Fruit fly (Drosophila melanogaster): ENCODE data around the gene Ggt-1.

Ggt-1 gene

DNA sequence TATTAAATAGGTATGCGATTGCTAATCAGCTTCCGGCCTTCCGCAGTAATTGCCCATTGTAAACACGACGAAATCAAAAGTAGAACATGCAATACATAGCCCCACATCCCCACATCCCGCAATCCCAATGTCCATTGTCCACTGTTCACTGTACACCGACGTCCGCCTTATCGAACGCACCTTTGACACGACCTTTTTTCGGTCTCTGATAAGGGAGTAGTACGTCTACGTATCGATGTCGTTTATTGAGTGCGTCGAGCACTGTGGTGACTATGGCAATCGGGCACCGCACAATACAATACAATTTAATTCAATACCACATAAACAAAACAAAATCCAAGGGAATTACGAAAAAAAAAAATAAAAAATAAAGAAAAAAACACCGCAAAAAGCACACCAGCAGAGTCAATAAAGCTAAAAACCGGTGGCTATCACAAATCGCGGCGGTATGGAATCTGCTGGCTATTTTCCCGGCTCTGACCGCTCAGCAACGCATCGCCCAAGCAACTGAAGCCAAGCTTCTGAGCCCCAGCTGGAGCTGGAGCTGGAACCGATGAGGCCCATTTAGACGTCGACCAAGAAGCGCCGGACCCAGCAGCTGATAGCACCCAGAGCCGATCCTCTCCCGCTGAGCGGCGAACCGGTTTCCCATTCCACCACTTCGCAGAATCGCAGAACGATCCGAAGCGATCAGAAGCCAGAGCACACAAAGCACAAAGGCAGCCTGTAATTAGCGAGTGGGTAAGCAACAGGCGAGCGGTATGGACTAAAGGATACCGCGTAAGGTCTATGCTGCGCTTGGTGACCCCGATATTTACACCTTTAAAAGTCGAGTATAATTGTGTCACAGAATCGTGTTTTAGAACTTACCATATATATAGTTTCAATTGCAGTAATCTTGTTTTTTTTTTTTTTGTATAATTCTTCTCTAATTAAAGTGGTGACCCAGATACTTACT is 28.8 kb downstream of the Ggt-1 start, which contains the start of gene Hayan:
Hayan (minus strand) TSS at position 512 of the 958 bp plus-strand sequence.
- TF ChIP-seq gl (tag; optimal IDR thresholded peaks at IDR 0.05) (peak; percentile 58), CG17806 (tag; optimal IDR thresholded peaks at IDR 0.05) (no peak), CG32121 (GFP tag; IDR thresholded peaks at IDR 0.05) (0 out of 2 replicates have a peak, but pooled peaks have one; percentile 32), CG10348 (GFP tag; IDR thresholded peaks at IDR 0.05) (no peak), Pif1A (GFP tag; optimal IDR thresholded peaks at IDR 0.05) (peak; percentile 57), CG34367 (tag; optimal IDR thresholded peaks at IDR 0.05) (peak; percentile 3), fd96Ca (GFP tag; IDR thresholded peaks at IDR 0.05) (0 out of 3 replicates have a peak, but pooled peaks have one; percentile 44), rn (GFP tag; IDR thresholded peaks at IDR 0.05) (no peak), CG8159 (tag; optimal IDR thresholded peaks at IDR 0.05) (peak; percentile 49), CG13204 (GFP tag; optimal IDR thresholded peaks at IDR 0.05) (peak; percentile 69), D1 (tag; optimal IDR thresholded peaks at IDR 0.05) (no peak), EcR (GFP tag; optimal IDR thresholded peaks at IDR 0.05) (peak; percentile 30), CG15710 (tag; optimal IDR thresholded peaks at IDR 0.05) (peak; percentile 17), CG9948 (tag; optimal IDR thresholded peaks at IDR 0.05) (no peak), CG14655 (GFP tag; optimal IDR thresholded peaks at IDR 0.05) (peak; percentile 44), CG12605 (GFP tag; IDR thresholded peaks at IDR 0.05) (peak; percentile 60; the same call in 1 of the 2 replicates), CG8301 (tag; optimal IDR thresholded peaks at IDR 0.05) (no peak), Ets98B (GFP tag; IDR thresholded peaks at IDR 0.05) (peak; percentile 46; the same call in 1 of the 2 replicates), Pif1B (GFP tag; optimal IDR thresholded peaks at IDR 0.05) (peak; percentile 55), Snoo (tag; optimal IDR thresholded peaks at IDR 0.05) (peak; percentile 25), CG4496 (GFP tag; IDR thresholded peaks at IDR 0.05) (peak; percentile 64; the same call in 2 of the 3 replicates)

- no peak for TF ChIP-seq Pif1A (GFP tag; optimal IDR thresholded peaks at IDR 0.05)
- TF ChIP-seq CG34367 (tag; optimal IDR thresholded peaks at IDR 0.05): no peak
- TF ChIP-seq Ets98B (GFP tag; IDR thresholded peaks at IDR 0.05): no peak
- TF ChIP-seq CG9948 (tag; optimal IDR thresholded peaks at IDR 0.05): no peak
- TF ChIP-seq gl (tag; optimal IDR thresholded peaks at IDR 0.05): no peak
- TF ChIP-seq EcR (GFP tag; optimal IDR thresholded peaks at IDR 0.05): no peak
- TF ChIP-seq CG8301 (tag; optimal IDR thresholded peaks at IDR 0.05): no peak
- TF ChIP-seq CG12605 (GFP tag; IDR thresholded peaks at IDR 0.05): no peak
- no peak for TF ChIP-seq fd96Ca (GFP tag; IDR thresholded peaks at IDR 0.05)
- TF ChIP-seq CG14655 (GFP tag; optimal IDR thresholded peaks at IDR 0.05): no peak
- TF ChIP-seq rn (GFP tag; IDR thresholded peaks at IDR 0.05): no peak
- no peak for TF ChIP-seq CG17806 (tag; optimal IDR thresholded peaks at IDR 0.05)
- no peak for TF ChIP-seq CG10348 (GFP tag; IDR thresholded peaks at IDR 0.05)
- no peak for TF ChIP-seq D1 (tag; optimal IDR thresholded peaks at IDR 0.05)
- TF ChIP-seq Snoo (tag; optimal IDR thresholded peaks at IDR 0.05): no peak
Measured at dm6 chrX:18482537-18482936, 29.8 kb downstream of the Ggt-1 start.

- no peak for TF ChIP-seq CG9948 (tag; optimal IDR thresholded peaks at IDR 0.05)
- TF ChIP-seq CG8159 (tag; optimal IDR thresholded peaks at IDR 0.05): peak; percentile 18
- TF ChIP-seq Snoo (tag; optimal IDR thresholded peaks at IDR 0.05): no peak
- no peak for TF ChIP-seq D1 (tag; optimal IDR thresholded peaks at IDR 0.05)
- TF ChIP-seq rn (GFP tag; IDR thresholded peaks at IDR 0.05): no peak
- no peak for TF ChIP-seq CG10348 (GFP tag; IDR thresholded peaks at IDR 0.05)
- TF ChIP-seq gl (tag; optimal IDR thresholded peaks at IDR 0.05): no peak
- peak; percentile 19 for TF ChIP-seq CG8301 (tag; optimal IDR thresholded peaks at IDR 0.05)
- TF ChIP-seq CG13204 (GFP tag; optimal IDR thresholded peaks at IDR 0.05): no peak
- peak; percentile 42; the same call in 2 of the 3 replicates for TF ChIP-seq CG4496 (GFP tag; IDR thresholded peaks at IDR 0.05)
- no peak for TF ChIP-seq fd96Ca (GFP tag; IDR thresholded peaks at IDR 0.05)
- TF ChIP-seq CG32121 (GFP tag; IDR thresholded peaks at IDR 0.05): 0 out of 2 replicates have a peak, but pooled peaks have one; percentile 22
- peak; percentile 32 for TF ChIP-seq CG17806 (tag; optimal IDR thresholded peaks at IDR 0.05)
- TF ChIP-seq CG34367 (tag; optimal IDR thresholded peaks at IDR 0.05): no peak
- peak; percentile 3 for TF ChIP-seq CG14655 (GFP tag; optimal IDR thresholded peaks at IDR 0.05)
- peak; percentile 13 for TF ChIP-seq Pif1B (GFP tag; optimal IDR thresholded peaks at IDR 0.05)
- no peak for TF ChIP-seq CG12605 (GFP tag; IDR thresholded peaks at IDR 0.05)
- TF ChIP-seq Ets98B (GFP tag; IDR thresholded peaks at IDR 0.05): peak; percentile 28; the same call in 1 of the 2 replicates
- TF ChIP-seq EcR (GFP tag; optimal IDR thresholded peaks at IDR 0.05): no peak
- TF ChIP-seq CG15710 (tag; optimal IDR thresholded peaks at IDR 0.05): no peak
- peak; percentile 21 for TF ChIP-seq Pif1A (GFP tag; optimal IDR thresholded peaks at IDR 0.05)
Measured at dm6 chrX:18479307-18480134, 32.8 kb downstream of the Ggt-1 start, which contains the start of gene CG32547. TSS of gene CG32547 (minus strand) at chrX:18479487.

dm6 chrX:18467881-18468280 is 44.4 kb downstream of the Ggt-1 start:
- TF ChIP-seq EcR (GFP tag; optimal IDR thresholded peaks at IDR 0.05): no peak
- no peak for TF ChIP-seq gl (tag; optimal IDR thresholded peaks at IDR 0.05)
- no peak for TF ChIP-seq CG8301 (tag; optimal IDR thresholded peaks at IDR 0.05)

dm6 chrX:18460318-18460717 is 52.0 kb downstream of the Ggt-1 start, which contains the start of gene CG43843:
TSS of gene CG43843 (minus strand) at chrX:18460418.
- no peak for TF ChIP-seq Ets98B (GFP tag; IDR thresholded peaks at IDR 0.05)
- no peak for TF ChIP-seq CG9948 (tag; optimal IDR thresholded peaks at IDR 0.05)
- TF ChIP-seq CG34367 (tag; optimal IDR thresholded peaks at IDR 0.05): no peak
- TF ChIP-seq Snoo (tag; optimal IDR thresholded peaks at IDR 0.05): no peak
- TF ChIP-seq EcR (GFP tag; optimal IDR thresholded peaks at IDR 0.05): no peak
- no peak for TF ChIP-seq CG8301 (tag; optimal IDR thresholded peaks at IDR 0.05)
- no peak for TF ChIP-seq fd96Ca (GFP tag; IDR thresholded peaks at IDR 0.05)
- no peak for TF ChIP-seq Pif1A (GFP tag; optimal IDR thresholded peaks at IDR 0.05)
- no peak for TF ChIP-seq CG14655 (GFP tag; optimal IDR thresholded peaks at IDR 0.05)
- TF ChIP-seq CG15710 (tag; optimal IDR thresholded peaks at IDR 0.05): no peak
- no peak for TF ChIP-seq gl (tag; optimal IDR thresholded peaks at IDR 0.05)
- TF ChIP-seq CG4496 (GFP tag; IDR thresholded peaks at IDR 0.05): no peak
- no peak for TF ChIP-seq CG17806 (tag; optimal IDR thresholded peaks at IDR 0.05)
- no peak for TF ChIP-seq CG32121 (GFP tag; IDR thresholded peaks at IDR 0.05)
- TF ChIP-seq Pif1B (GFP tag; optimal IDR thresholded peaks at IDR 0.05): no peak
- no peak for TF ChIP-seq CG10348 (GFP tag; IDR thresholded peaks at IDR 0.05)
- TF ChIP-seq CG13204 (GFP tag; optimal IDR thresholded peaks at IDR 0.05): no peak
- TF ChIP-seq CG8159 (tag; optimal IDR thresholded peaks at IDR 0.05): no peak
- TF ChIP-seq rn (GFP tag; IDR thresholded peaks at IDR 0.05): no peak

Data from whole organism, pupa.